Fruit fly (Drosophila melanogaster) S2 (cell line): ENCODE measurements around the gene Brr2.

Experiments used
- CG8478 ChIP-seq: fragments of >200 bp; optimal IDR thresholded peaks from 2 replicates; lab custom pipeline; 2018
- CTCF ChIP-seq, 2 experiments: fragments of >200 bp; optimal IDR thresholded peaks; 2 replicates each; lab custom pipeline; 2018

- TF ChIP-seq CG8478 (no peak), CTCF (optimal IDR thresholded peaks at IDR 0.05; lab: Kevin White, UChicago) (no peak)
These were observed 1.0 kb upstream of the Brr2 start for dm6 chr3L:15968686-15969085.
